Fruit fly (Drosophila melanogaster): Measurements from ENCODE around the gene aus.

Gene aus

DNA sequence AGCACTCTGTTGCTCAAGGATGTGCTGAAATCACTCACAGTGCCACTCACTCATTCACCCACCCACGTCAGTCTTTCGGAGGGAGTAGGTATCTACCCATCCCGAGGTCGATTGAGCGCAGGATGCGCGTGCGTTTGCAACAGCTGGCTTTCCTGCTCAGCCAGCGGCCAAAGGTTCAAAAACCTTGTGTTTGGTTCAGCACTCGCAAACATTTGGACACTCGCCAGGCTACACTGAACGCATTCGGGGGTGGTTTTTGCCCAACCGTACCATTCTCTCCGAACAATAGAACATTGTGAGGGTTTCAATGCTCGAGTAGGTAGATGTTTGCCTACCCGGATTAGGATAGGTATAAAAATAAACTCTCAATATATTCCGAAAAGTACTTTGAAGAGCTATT lies 54.4 kb downstream of the aus start:
- no peak for TF ChIP-seq CG8478 (optimal IDR thresholded peaks at IDR 0.05)
- no peak for TF ChIP-seq Dll (optimal IDR thresholded peaks at IDR 0.05)
- no peak for TF ChIP-seq usp (GFP tag; optimal IDR thresholded peaks at IDR 0.05)
- no peak for TF ChIP-seq psq (optimal IDR thresholded peaks at IDR 0.05)
- no peak for TF ChIP-seq EcR (GFP tag; optimal IDR thresholded peaks at IDR 0.05)
- no peak for TF ChIP-seq pan (optimal IDR thresholded peaks at IDR 0.05)

DNA sequence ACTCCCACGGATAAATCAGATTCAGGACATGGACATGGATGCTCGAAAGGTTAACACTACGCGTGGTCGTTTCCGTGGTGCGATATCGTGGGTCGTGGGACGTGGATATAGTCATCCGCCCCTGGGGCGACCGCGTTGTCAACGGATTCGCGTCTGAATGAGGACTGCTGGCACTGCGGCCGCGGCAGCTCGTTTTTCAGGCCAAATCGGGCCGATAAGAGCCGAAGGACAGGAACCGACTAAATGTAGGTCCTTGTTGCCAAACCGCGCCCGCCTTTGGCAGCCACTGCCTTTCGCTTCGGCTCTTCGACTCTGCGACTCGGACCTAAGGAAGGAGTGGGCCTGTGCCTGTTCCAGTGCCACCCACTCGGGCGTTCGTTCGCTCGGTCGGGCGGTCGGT lies 55.6 kb downstream of the aus start, which contains the start of gene SIFaR:
TSS of gene SIFaR (minus strand) at position 166 of the 400 bp plus-strand sequence.
- no peak for TF ChIP-seq pan (optimal IDR thresholded peaks at IDR 0.05)
- no peak for TF ChIP-seq EcR (GFP tag; optimal IDR thresholded peaks at IDR 0.05)
- no peak for TF ChIP-seq psq (optimal IDR thresholded peaks at IDR 0.05)
- no peak for TF ChIP-seq usp (GFP tag; optimal IDR thresholded peaks at IDR 0.05)
- no peak for TF ChIP-seq CG8478 (optimal IDR thresholded peaks at IDR 0.05)
- TF ChIP-seq Dll (optimal IDR thresholded peaks at IDR 0.05), result no peak

dm6 chr3R:21289071-21289613 lies 60.3 kb downstream of the aus start:
- TF ChIP-seq EcR (GFP tag; optimal IDR thresholded peaks at IDR 0.05) (no peak), CG8478 (optimal IDR thresholded peaks at IDR 0.05) (no peak), pan (optimal IDR thresholded peaks at IDR 0.05) (no peak)

dm6 chr3R:21288462-21288861 lies 60.9 kb downstream of the aus start:
- TF ChIP-seq pan (optimal IDR thresholded peaks at IDR 0.05), result no peak
- no peak for TF ChIP-seq CG8478 (optimal IDR thresholded peaks at IDR 0.05)
- no peak for TF ChIP-seq usp (GFP tag; optimal IDR thresholded peaks at IDR 0.05)
- TF ChIP-seq Dll (optimal IDR thresholded peaks at IDR 0.05), result no peak
- no peak for TF ChIP-seq psq (optimal IDR thresholded peaks at IDR 0.05)
- no peak for TF ChIP-seq EcR (GFP tag; optimal IDR thresholded peaks at IDR 0.05)

dm6 chr3R:21282897-21283296 lies 66.5 kb downstream of the aus start, which contains the start of gene CG17298:
Gene CG17298 (plus strand): TSS chr3R:21283197.
- no peak for TF ChIP-seq EcR (GFP tag; optimal IDR thresholded peaks at IDR 0.05)
- no peak for TF ChIP-seq pan (optimal IDR thresholded peaks at IDR 0.05)
- TF ChIP-seq usp (GFP tag; optimal IDR thresholded peaks at IDR 0.05), result no peak
- no peak for TF ChIP-seq psq (optimal IDR thresholded peaks at IDR 0.05)
- no peak for TF ChIP-seq CG8478 (optimal IDR thresholded peaks at IDR 0.05)

dm6 chr3R:21276111-21276510 lies 73.3 kb downstream of the aus start, which contains the start of gene CG3301:
Gene CG3301 (minus strand): TSS chr3R:21276249.
- TF ChIP-seq EcR (GFP tag; optimal IDR thresholded peaks at IDR 0.05) (no peak), CG8478 (optimal IDR thresholded peaks at IDR 0.05) (no peak), pan (optimal IDR thresholded peaks at IDR 0.05) (no peak), usp (GFP tag; optimal IDR thresholded peaks at IDR 0.05) (no peak), psq (optimal IDR thresholded peaks at IDR 0.05) (no peak), Dll (optimal IDR thresholded peaks at IDR 0.05) (no peak)

- TF ChIP-seq CG8478 (optimal IDR thresholded peaks at IDR 0.05) (no peak), pan (optimal IDR thresholded peaks at IDR 0.05) (no peak), EcR (GFP tag; optimal IDR thresholded peaks at IDR 0.05) (no peak), usp (GFP tag; optimal IDR thresholded peaks at IDR 0.05) (no peak), psq (optimal IDR thresholded peaks at IDR 0.05) (no peak), Dll (optimal IDR thresholded peaks at IDR 0.05) (no peak)
Measured at dm6 chr3R:21274870-21275269, 74.5 kb downstream of the aus start.

DNA sequence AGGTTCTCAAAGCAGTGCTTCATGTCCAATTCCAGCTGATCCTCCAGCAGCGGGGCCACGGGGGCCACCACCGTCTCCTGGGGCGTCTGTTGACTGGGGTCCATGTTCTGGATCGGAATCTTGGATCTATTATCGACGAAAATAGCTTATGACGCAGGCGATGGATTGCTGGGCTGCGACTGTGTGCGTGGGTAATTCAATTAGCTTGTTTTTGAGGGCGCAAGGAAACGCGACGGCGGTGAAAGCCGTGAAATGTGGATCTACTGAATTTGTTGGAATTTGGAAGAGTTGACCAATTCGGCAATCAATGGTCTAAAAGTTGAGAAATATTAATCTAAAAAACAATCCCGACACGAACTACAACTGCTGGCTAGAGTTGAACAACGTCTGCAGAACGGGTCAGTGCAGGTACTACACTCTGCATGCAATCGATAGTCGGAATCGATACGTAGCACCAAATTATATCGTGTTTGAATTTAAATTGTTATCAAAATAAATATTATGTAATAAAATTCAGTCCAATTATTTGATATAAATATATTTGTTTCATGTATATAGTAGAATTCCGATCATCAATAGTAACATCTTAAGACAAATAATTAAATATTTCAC lies 75.9 kb downstream of the aus start, which contains the start of gene CG3308:
TSS of gene CG3308 (minus strand) at position 391 of the 612 bp plus-strand sequence.
- TF ChIP-seq pan (optimal IDR thresholded peaks at IDR 0.05) (no peak), EcR (GFP tag; optimal IDR thresholded peaks at IDR 0.05) (no peak), CG8478 (optimal IDR thresholded peaks at IDR 0.05) (no peak), psq (optimal IDR thresholded peaks at IDR 0.05) (no peak), usp (GFP tag; optimal IDR thresholded peaks at IDR 0.05) (no peak), Dll (optimal IDR thresholded peaks at IDR 0.05) (no peak)

dm6 chr3R:21271208-21271607 lies 78.2 kb downstream of the aus start:
- TF ChIP-seq psq (optimal IDR thresholded peaks at IDR 0.05) (no peak), CG8478 (optimal IDR thresholded peaks at IDR 0.05) (no peak), usp (GFP tag; optimal IDR thresholded peaks at IDR 0.05) (no peak), Dll (optimal IDR thresholded peaks at IDR 0.05) (no peak), EcR (GFP tag; optimal IDR thresholded peaks at IDR 0.05) (no peak), pan (optimal IDR thresholded peaks at IDR 0.05) (no peak)

- TF ChIP-seq EcR (GFP tag; optimal IDR thresholded peaks at IDR 0.05), result no peak
- TF ChIP-seq usp (GFP tag; optimal IDR thresholded peaks at IDR 0.05), result no peak
- TF ChIP-seq psq (optimal IDR thresholded peaks at IDR 0.05), result no peak
- no peak for TF ChIP-seq Dll (optimal IDR thresholded peaks at IDR 0.05)
- no peak for TF ChIP-seq pan (optimal IDR thresholded peaks at IDR 0.05)
- TF ChIP-seq CG8478 (optimal IDR thresholded peaks at IDR 0.05), result no peak
Measured at dm6 chr3R:21270609-21271143, 78.7 kb downstream of the aus start.

DNA sequence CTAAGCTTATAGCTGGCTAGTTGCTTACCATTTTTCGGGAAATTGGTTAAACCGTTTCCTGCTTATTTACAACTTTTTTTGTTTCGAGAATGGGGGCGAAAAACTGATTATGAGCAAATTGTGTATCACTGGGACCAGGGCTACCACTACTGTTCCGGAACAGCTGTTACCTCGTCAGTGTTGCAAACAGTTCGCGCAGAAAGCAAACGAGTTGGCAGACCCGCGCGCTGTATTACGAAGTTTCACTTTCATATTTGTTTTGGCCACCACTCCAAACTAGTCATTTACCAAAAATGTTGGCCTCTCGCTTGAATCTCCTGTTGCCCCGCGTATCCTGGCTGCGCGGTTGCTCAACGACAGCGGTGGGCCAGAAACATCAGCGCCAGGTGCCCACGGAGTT lies 79.5 kb downstream of the aus start, which contains the start of the genes AP-2sigma and Idi:
TSS of gene AP-2sigma (minus strand) at position 153 of the 400 bp plus-strand sequence.
TSS of gene Idi (plus strand) at position 204 of the 400 bp plus-strand sequence.
- TF ChIP-seq usp (GFP tag; optimal IDR thresholded peaks at IDR 0.05) (no peak), Dll (optimal IDR thresholded peaks at IDR 0.05) (no peak), psq (optimal IDR thresholded peaks at IDR 0.05) (no peak), pan (optimal IDR thresholded peaks at IDR 0.05) (no peak), CG8478 (optimal IDR thresholded peaks at IDR 0.05) (no peak), EcR (GFP tag; optimal IDR thresholded peaks at IDR 0.05) (no peak)

- TF ChIP-seq CG8478 (optimal IDR thresholded peaks at IDR 0.05), result no peak
- no peak for TF ChIP-seq pan (optimal IDR thresholded peaks at IDR 0.05)
- TF ChIP-seq usp (GFP tag; optimal IDR thresholded peaks at IDR 0.05), result no peak
- no peak for TF ChIP-seq EcR (GFP tag; optimal IDR thresholded peaks at IDR 0.05)
- no peak for TF ChIP-seq psq (optimal IDR thresholded peaks at IDR 0.05)
- TF ChIP-seq Dll (optimal IDR thresholded peaks at IDR 0.05), result no peak
Measured at dm6 chr3R:21268873-21269272, 80.5 kb downstream of the aus start, which contains the start of gene Rab1. Gene Rab1 (minus strand): TSS chr3R:21269060.

Measured in whole organism.